Worm (Caenorhabditis elegans): Measurements from ENCODE around the gene Y37D8A.3.

DNA sequence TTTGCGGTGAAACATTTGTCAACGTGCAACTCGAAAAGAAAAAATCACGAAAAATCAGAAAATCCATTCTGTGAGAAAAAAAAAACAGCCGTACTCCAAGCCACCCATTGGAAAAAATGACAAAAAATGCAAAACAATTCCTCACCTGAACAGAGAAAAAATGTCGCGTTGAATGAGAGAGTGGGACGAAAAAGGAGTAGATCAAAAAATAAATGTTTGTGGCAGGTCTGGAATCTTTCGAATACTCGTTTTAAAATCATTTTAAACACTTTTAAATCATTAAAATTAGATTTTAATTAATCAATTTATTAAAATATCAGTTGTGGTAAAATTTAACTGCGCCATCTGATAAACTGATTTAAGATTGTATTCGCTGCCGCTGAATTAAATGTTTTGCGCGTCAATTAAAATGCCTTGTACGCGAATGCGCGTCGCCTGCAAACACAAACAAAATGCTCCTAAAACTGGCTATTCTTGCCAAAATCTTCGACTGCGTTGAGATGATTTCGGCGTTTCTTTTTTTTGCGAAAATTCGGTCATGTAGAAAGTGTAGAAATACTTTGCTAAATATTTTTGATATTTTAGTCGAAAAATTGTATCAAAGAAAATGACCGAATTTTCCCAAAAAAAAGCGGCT, 41.0 kb downstream of the Y37D8A.3 start, which contains the start of gene Y37D8A.6:
- TF ChIP-seq him-1 (tag; optimal IDR thresholded peaks at IDR 0.05) = no peak
- no peak for TF ChIP-seq W03F9.2 (tag; optimal IDR thresholded peaks at IDR 0.05)
